Worm (Caenorhabditis elegans): ENCODE measurements around the gene ssup-72.

ssup-72 gene

ce11 chrII:6782738-6783163 is 6.4 kb downstream of the ssup-72 start (continued):
- no peak for TF ChIP-seq nhr-84 (tag; optimal IDR thresholded peaks at IDR 0.05)
- TF ChIP-seq rnt-1 (tag; optimal IDR thresholded peaks at IDR 0.05): peak; percentile 55
- peak; percentile 1 to 44 (median 30) for TF ChIP-seq dpl-1 (GFP tag; optimal IDR thresholded peaks at IDR 0.05)
- TF ChIP-seq irx-1 (tag; optimal IDR thresholded peaks at IDR 0.05): peak; percentile 16
- peak; percentile 48 for TF ChIP-seq lin-15B (tag; optimal IDR thresholded peaks at IDR 0.05)
- TF ChIP-seq nhr-12 (tag; optimal IDR thresholded peaks at IDR 0.05): no peak
- TF ChIP-seq mdl-1 (tag; optimal IDR thresholded peaks at IDR 0.05): peak in 1 of 2 experiments; percentile 17
- peak; percentile 31 to 43 for TF ChIP-seq efl-1 (optimal IDR thresholded peaks at IDR 0.05)
- peak; percentile 42 to 90 for TF ChIP-seq efl-1 (GFP tag; optimal IDR thresholded peaks at IDR 0.05 in 1 of 2)
- peak; percentile 50 for TF ChIP-seq mep-1 (tag; optimal IDR thresholded peaks at IDR 0.05)
- TF ChIP-seq xbp-1 (tag; optimal IDR thresholded peaks at IDR 0.05): peak; percentile 7
- TF ChIP-seq hlh-4 (tag; optimal IDR thresholded peaks at IDR 0.05): no peak
- no peak for TF ChIP-seq unc-30 (tag; optimal IDR thresholded peaks at IDR 0.05)
- peak; percentile 65 for TF ChIP-seq nhr-47 (tag; optimal IDR thresholded peaks at IDR 0.05)
- TF ChIP-seq lin-35 (GFP tag; optimal IDR thresholded peaks at IDR 0.05): peak; percentile 32 to 60
- no peak for TF ChIP-seq ceh-88 (GFP tag; IDR thresholded peaks at IDR 0.05)

- no peak for TF ChIP-seq blmp-1 (tag; optimal IDR thresholded peaks at IDR 0.05)
- TF ChIP-seq lir-3 (tag; optimal IDR thresholded peaks at IDR 0.05; ENCODE audit: poor library complexity): no peak
- no peak for TF ChIP-seq lin-15B (tag; optimal IDR thresholded peaks at IDR 0.05)
- TF ChIP-seq unc-98 (GFP tag; IDR thresholded peaks at IDR 0.05): no peak
- no peak for TF ChIP-seq rnt-1 (tag; optimal IDR thresholded peaks at IDR 0.05)
These were observed 7.0 kb downstream of the ssup-72 start, which contains the start of gene gldi-2 for ce11 chrII:6783377-6783829. TSS of gene gldi-2 (plus strand) at chrII:6783427.

ce11 chrII:6788672-6789298 is 12.4 kb downstream of the ssup-72 start, which contains the start of gene T13C2.3:
TSS of gene T13C2.3 (plus strand) at chrII:6789248.
- TF ChIP-seq efl-1 (optimal IDR thresholded peaks at IDR 0.05) (no peak), efl-1 (GFP tag; optimal IDR thresholded peaks at IDR 0.05 in 1 of 2) (peak in 1 of 2 experiments; percentile 9), lin-14 (GFP tag; optimal IDR thresholded peaks at IDR 0.05) (peak; percentile 31), isw-1 (GFP tag; IDR thresholded peaks at IDR 0.05) (no peak), rnt-1 (tag; optimal IDR thresholded peaks at IDR 0.05) (peak; percentile 6)

- TF ChIP-seq sptf-1 (tag; optimal IDR thresholded peaks at IDR 0.05): no peak
- TF ChIP-seq blmp-1 (tag; optimal IDR thresholded peaks at IDR 0.05): peak; percentile 52
These were observed 15.5 kb downstream of the ssup-72 start, which contains the start of gene T13C2.2 for ce11 chrII:6791891-6792290. TSS of gene T13C2.2 (plus strand) at chrII:6792191.

ce11 chrII:6800104-6800711 is 23.8 kb downstream of the ssup-72 start, which contains the start of gene F31E8.4:
TSS of gene F31E8.4 (minus strand) at chrII:6800154.
- TF ChIP-seq lin-35 (GFP tag; optimal IDR thresholded peaks at IDR 0.05): peak in 1 of 2 experiments; percentile 39
- no peak for TF ChIP-seq nhr-76 (tag; optimal IDR thresholded peaks at IDR 0.05)
- peak; percentile 22 for TF ChIP-seq nhr-71 (tag; optimal IDR thresholded peaks at IDR 0.05)
- TF ChIP-seq unc-30 (tag; optimal IDR thresholded peaks at IDR 0.05): no peak
- peak in 1 of 6 experiments; percentile 52 for TF ChIP-seq elt-3 (tag; optimal IDR thresholded peaks at IDR 0.05)
- TF ChIP-seq blmp-1 (tag; optimal IDR thresholded peaks at IDR 0.05): peak; percentile 67
- TF ChIP-seq snu-23 (GFP tag; optimal IDR thresholded peaks at IDR 0.05): peak; percentile 38
- peak in 1 of 2 experiments; percentile 19 for TF ChIP-seq lsy-2 (tag; optimal IDR thresholded peaks at IDR 0.05)
- peak; percentile 5 for TF ChIP-seq efl-1 (optimal IDR thresholded peaks at IDR 0.05)
- TF ChIP-seq efl-1 (GFP tag; optimal IDR thresholded peaks at IDR 0.05 in 1 of 2): no peak
- TF ChIP-seq mdl-1 (tag; optimal IDR thresholded peaks at IDR 0.05): peak in 1 of 2 experiments; percentile 24
- peak; percentile 14 for TF ChIP-seq rnt-1 (tag; optimal IDR thresholded peaks at IDR 0.05)
- no peak for TF ChIP-seq nhr-84 (tag; optimal IDR thresholded peaks at IDR 0.05)
- TF ChIP-seq nhr-20 (tag; optimal IDR thresholded peaks at IDR 0.05): peak; percentile 47
- peak; percentile 30 for TF ChIP-seq elt-2 (tag; optimal IDR thresholded peaks at IDR 0.05)
- TF ChIP-seq mep-1 (tag; optimal IDR thresholded peaks at IDR 0.05): peak; percentile 12
- peak; percentile 81 for TF ChIP-seq lin-14 (GFP tag; optimal IDR thresholded peaks at IDR 0.05)
- TF ChIP-seq nhr-90 (tag; optimal IDR thresholded peaks at IDR 0.05; ENCODE audit: poor library complexity): peak; percentile 0
- TF ChIP-seq swsn-7 (tag; optimal IDR thresholded peaks at IDR 0.05): no peak
